Fruit fly (Drosophila melanogaster) whole organism: ENCODE results near the gene CG32121.

Source experiments
- CG8478 ChIP-seq: fragments of >200 bp; optimal IDR thresholded peaks from 2 replicates; lab custom pipeline; 2018; ENCODE audit warnings: inconsistent platforms
- Dll ChIP-seq: fragments of >200 bp; optimal IDR thresholded peaks from 2 replicates; lab custom pipeline; 2017
- EcR ChIP-seq, 2 experiments: fragments of >200 bp; optimal IDR thresholded peaks; 2 replicates each; lab custom pipeline; 2017; ENCODE audit warnings: missing biosample characterization in 2 of 2, missing genetic modification characterization in 2 of 2, missing genetic modification reagents in 2 of 2
- pan ChIP-seq: fragments of >200 bp; optimal IDR thresholded peaks from 2 replicates; lab custom pipeline; 2017
- psq ChIP-seq: fragments of >200 bp; optimal IDR thresholded peaks from 2 replicates; lab custom pipeline; 2017
- usp ChIP-seq: fragments of >200 bp; optimal IDR thresholded peaks from 2 replicates; lab custom pipeline; 2017; ENCODE audit warnings: missing biosample characterization, missing genetic modification characterization, mixed read lengths

Gene CG32121

DNA sequence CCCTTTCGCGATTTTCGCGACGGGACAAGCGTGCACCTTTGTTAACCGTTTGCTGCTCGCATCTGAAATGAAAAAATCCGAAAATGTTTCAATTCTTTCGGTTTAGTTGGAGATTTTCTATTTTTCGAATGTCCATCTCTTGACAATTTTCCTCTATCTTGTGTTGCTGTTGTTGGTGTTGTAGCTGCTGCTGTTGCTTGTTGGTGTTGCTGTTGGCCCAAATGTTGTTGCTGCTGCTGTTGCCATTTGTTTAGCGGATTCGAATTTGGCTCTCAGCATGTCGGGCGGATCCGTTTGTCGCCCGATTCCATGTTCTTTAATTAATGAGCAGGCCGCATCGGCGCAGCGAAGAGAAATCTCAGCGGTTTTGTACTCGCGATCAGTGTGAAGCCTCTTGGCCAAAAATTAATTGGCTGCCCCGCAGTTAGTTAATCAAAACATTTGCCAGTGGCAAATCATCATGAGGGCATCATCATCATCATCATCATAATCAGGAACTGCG lies at the start of gene CG32121:
Gene CG32121, minus strand, starts transcription at position 51 of the 502 bp plus-strand sequence.
- TF ChIP-seq usp (no peak), EcR (GFP tag; optimal IDR thresholded peaks at IDR 0.05; lab: Kevin White, UChicago) (no peak), pan (no peak), psq (no peak), Dll (lab: Kevin White, UChicago) (no peak), CG8478 (lab: Kevin White, UChicago) (no peak)

dm6 chr3L:13457133-13457532 lies 35.0 kb upstream of the CG32121 start, which contains the start of gene CG10116:
TSS of gene CG10116 (minus strand) at chr3L:13457238.
- TF ChIP-seq psq (no peak), Dll (lab: Kevin White, UChicago) (no peak), EcR (GFP tag; optimal IDR thresholded peaks at IDR 0.05; lab: Kevin White, UChicago) (no peak), usp (no peak), CG8478 (lab: Kevin White, UChicago) (no peak), pan (no peak)

dm6 chr3L:13454755-13455154 lies 32.6 kb upstream of the CG32121 start:
- TF ChIP-seq pan: no peak
- TF ChIP-seq Dll (lab: Kevin White, UChicago): no peak
- TF ChIP-seq CG8478 (lab: Kevin White, UChicago): no peak
- no peak for TF ChIP-seq psq
- TF ChIP-seq usp: no peak
- no peak for TF ChIP-seq EcR (GFP tag; optimal IDR thresholded peaks at IDR 0.05; lab: Kevin White, UChicago)

DNA sequence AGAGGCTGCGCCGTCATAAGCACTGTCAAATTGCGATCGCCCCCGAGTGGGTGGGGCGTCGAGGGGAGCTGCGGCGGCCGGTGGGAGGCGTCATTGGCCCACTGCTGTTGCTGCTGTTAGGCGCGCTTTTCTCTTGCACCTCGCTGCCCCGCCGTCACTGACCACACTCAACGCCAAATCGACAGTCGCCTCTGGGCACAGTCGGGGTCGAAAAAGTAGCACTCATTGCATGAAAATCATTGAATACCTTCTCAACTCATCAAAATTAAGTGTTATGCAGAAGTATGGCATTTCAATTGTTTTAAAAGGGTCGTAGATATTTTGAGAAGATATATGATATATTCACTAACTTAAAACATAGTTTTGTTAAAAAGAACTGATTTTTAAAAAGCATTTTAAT lies 30.1 kb upstream of the CG32121 start:
- TF ChIP-seq Dll (lab: Kevin White, UChicago) (no peak), pan (no peak), CG8478 (lab: Kevin White, UChicago) (no peak), EcR (GFP tag; optimal IDR thresholded peaks at IDR 0.05; lab: Kevin White, UChicago) (no peak), psq (no peak), usp (no peak)

DNA sequence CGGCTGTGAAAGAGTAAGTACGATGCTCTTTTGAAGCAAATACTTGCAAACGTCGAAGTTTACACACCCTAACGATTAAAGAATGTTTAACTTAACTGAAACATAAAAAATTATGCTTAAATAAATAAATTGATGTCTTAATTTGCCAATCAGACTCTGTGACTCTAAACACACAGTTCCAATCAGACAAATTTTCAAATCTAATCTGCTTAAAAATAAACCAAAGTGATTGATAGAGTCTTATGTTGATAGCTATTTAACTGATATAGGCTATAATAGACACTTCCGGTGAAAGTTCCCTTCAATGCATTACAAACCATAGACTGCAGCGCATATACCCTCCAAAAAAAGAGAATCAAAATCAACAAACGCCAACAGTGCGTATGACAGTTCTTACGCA lies 29.4 kb upstream of the CG32121 start:
- TF ChIP-seq Dll (lab: Kevin White, UChicago) (no peak), psq (no peak)

dm6 chr3L:13450177-13450793 lies 28.1 kb upstream of the CG32121 start, which contains the start of the genes JMJD7 and CG10738:
TSS of gene JMJD7 (minus strand) at chr3L:13450283.
TSS of gene CG10738 (plus strand) at chr3L:13450770.
- no peak for TF ChIP-seq CG8478 (lab: Kevin White, UChicago)
- TF ChIP-seq psq: no peak
- no peak for TF ChIP-seq Dll (lab: Kevin White, UChicago)
- TF ChIP-seq pan: no peak
- no peak for TF ChIP-seq EcR (GFP tag; optimal IDR thresholded peaks at IDR 0.05; lab: Kevin White, UChicago)
- no peak for TF ChIP-seq usp

- TF ChIP-seq CG8478 (lab: Kevin White, UChicago) (no peak), pan (no peak), psq (no peak), Dll (lab: Kevin White, UChicago) (no peak), usp (no peak), EcR (GFP tag; optimal IDR thresholded peaks at IDR 0.05; lab: Kevin White, UChicago) (no peak)
Observed at dm6 chr3L:13442400-13442799, 20.3 kb upstream of the CG32121 start, which contains the start of gene cmb. TSS of gene cmb (plus strand) at chr3L:13442594.

dm6 chr3L:13440370-13440960 lies 18.3 kb upstream of the CG32121 start, which contains the start of the genes CG10140 and CG14109:
TSS of gene CG10140 (minus strand) at chr3L:13440470.
TSS of gene CG14109 (plus strand) at chr3L:13440910.
- no peak for TF ChIP-seq psq
- no peak for TF ChIP-seq Dll (lab: Kevin White, UChicago)

- TF ChIP-seq EcR (GFP tag; optimal IDR thresholded peaks at IDR 0.05; lab: Kevin White, UChicago): no peak
Observed at dm6 chr3L:13437654-13438053, 15.5 kb upstream of the CG32121 start, which contains the start of gene CG10725. TSS of gene CG10725 (plus strand) at chr3L:13437954.

dm6 chr3L:13437036-13437435 lies 14.9 kb upstream of the CG32121 start, which contains the start of gene CG10154:
TSS of gene CG10154 (minus strand) at chr3L:13437136.
- TF ChIP-seq CG8478 (lab: Kevin White, UChicago): no peak
- no peak for TF ChIP-seq psq
- TF ChIP-seq EcR (GFP tag; optimal IDR thresholded peaks at IDR 0.05; lab: Kevin White, UChicago): no peak
- no peak for TF ChIP-seq Dll (lab: Kevin White, UChicago)
- TF ChIP-seq usp: no peak
- no peak for TF ChIP-seq pan

DNA sequence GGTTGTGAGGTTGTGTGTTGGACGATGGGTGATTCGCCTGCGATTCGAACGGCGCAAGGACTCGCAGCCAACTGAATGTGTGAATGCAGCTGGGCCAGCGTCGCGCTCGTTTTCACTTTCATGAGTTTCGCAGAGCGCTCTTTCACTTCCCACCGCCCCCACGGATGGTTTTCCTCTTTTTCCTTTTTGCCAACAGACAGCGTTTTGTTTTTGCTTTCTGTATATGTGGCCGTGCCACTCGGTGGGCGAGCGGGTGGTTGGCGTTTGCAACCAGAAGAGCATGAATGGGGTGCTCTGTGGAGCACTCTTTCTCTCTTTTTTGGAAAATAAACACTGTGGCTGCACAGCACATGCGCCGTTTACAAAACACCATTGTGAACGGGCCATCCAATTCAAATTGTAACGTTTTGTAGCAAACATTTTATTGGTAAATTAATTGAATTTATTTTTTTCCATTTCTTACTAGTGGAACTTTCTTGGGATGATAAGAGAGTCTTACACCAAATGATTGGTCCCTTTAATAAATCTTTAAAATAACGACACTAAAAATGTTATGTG lies 13.1 kb upstream of the CG32121 start, which contains the start of gene CG10713:
Gene CG10713, minus strand, starts transcription at position 60 of the 558 bp plus-strand sequence.
- TF ChIP-seq psq (no peak), usp (no peak), Dll (lab: Kevin White, UChicago) (no peak), CG8478 (lab: Kevin White, UChicago) (no peak), EcR (GFP tag; optimal IDR thresholded peaks at IDR 0.05; lab: Kevin White, UChicago) (no peak), pan (no peak)

DNA sequence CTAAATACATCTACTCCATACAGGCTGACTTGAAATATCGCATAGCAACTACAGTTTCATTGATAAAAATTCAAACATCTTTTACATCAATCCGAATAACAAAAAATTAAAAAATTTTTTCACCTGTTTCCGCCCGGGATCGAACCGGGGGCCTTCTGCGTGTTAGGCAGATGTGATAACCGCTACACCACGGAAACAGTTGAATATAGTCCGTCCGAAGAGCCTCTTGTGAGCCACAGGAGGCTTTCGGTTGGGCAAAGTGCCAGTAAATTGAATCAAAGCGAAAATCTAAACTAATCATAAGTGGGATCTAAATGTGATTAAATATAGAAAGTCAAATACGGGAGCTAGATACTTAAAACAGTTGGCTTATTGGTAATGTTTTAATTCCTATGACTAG lies 11.4 kb upstream of the CG32121 start:
- no peak for TF ChIP-seq Dll (lab: Kevin White, UChicago)
- TF ChIP-seq CG8478 (lab: Kevin White, UChicago): no peak
- TF ChIP-seq pan: no peak
- TF ChIP-seq psq: no peak
- TF ChIP-seq usp: no peak
- no peak for TF ChIP-seq EcR (GFP tag; optimal IDR thresholded peaks at IDR 0.05; lab: Kevin White, UChicago)
